Fruit fly (Drosophila melanogaster): ENCODE results near the gene CG43901.
A peak's percentile ranks its signal among the peaks of the same experiment; 100 is the strongest.

- peak; percentile 7 for TF ChIP-seq OdsH (GFP tag; optimal IDR thresholded peaks at IDR 0.05)
- peak; percentile 25 for TF ChIP-seq br (GFP tag; optimal IDR thresholded peaks at IDR 0.05)
- peak; percentile 16 for TF ChIP-seq Myc (optimal IDR thresholded peaks at IDR 0.05)
- peak; percentile 39 for TF ChIP-seq psq (GFP tag; optimal IDR thresholded peaks at IDR 0.05)
- no peak for TF ChIP-seq Dfd (GFP tag; optimal IDR thresholded peaks at IDR 0.05)
- no peak for TF ChIP-seq Hr78 (GFP tag; optimal IDR thresholded peaks at IDR 0.05)
- peak; percentile 42 for TF ChIP-seq woc (GFP tag; optimal IDR thresholded peaks at IDR 0.05)
- no peak for TF ChIP-seq Hnf4 (GFP tag; optimal IDR thresholded peaks at IDR 0.05)
- TF ChIP-seq pan (optimal IDR thresholded peaks at IDR 0.05), result no peak
- no peak for TF ChIP-seq Dif (GFP tag; optimal IDR thresholded peaks at IDR 0.05; ENCODE audit: partially characterized antibody)
Observed at dm6 chrX:10857376-10857775, 48.2 kb upstream of the CG43901 start, which contains the start of the genes sofe and CG2186.
